Worm (Caenorhabditis elegans): ENCODE measurements around the gene F59D12.3.

DNA sequence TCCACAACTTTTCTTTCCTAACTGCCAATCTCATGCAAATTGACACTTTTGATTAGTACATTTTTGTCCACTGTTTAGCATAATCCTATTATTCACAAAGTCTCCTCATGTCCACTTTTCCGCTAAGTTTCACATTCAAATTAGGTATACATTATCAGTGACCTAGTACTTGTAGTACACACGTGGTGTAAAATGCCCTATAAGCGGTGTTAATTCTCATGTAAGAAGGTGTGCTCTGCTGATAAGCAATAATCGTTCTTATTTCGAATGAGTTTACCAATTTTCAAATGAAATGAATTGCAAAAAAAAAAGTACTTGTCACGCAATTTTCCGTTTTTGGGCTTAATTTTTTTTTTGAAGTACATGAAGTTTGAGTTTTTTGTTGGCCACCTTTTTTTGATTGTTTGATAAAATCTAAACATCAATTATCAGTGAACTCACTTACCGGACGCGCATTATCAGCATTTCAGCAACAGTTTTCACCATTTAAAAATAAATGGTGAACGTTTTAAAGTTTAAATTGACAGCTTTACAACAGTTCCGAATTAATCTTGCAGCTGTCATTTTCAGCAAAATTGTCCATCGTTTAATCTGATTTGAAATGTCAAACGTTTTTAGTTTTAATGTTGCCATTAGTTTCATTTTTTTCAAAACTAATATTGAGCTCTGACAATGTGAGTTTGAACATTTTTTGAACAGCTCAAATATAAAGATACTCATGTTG, 51.9 kb downstream of the F59D12.3 start:
- TF ChIP-seq ceh-82 (tag; optimal IDR thresholded peaks at IDR 0.05), result no peak
- no peak for TF ChIP-seq tbx-2 (tag; optimal IDR thresholded peaks at IDR 0.05)
- no peak for TF ChIP-seq unc-39 (tag; optimal IDR thresholded peaks at IDR 0.05)
- TF ChIP-seq nhr-237 (tag; optimal IDR thresholded peaks at IDR 0.05), result no peak
- TF ChIP-seq mdl-1 (tag; optimal IDR thresholded peaks at IDR 0.05), result no peak
- TF ChIP-seq aly-2 (tag; optimal IDR thresholded peaks at IDR 0.05), result no peak
- TF ChIP-seq ceh-28 (tag; optimal IDR thresholded peaks at IDR 0.05), result no peak
